Worm (Caenorhabditis elegans) whole organism, young adult: Measurements from ENCODE around the gene Y57G11A.5.

ENCODE experiments used
- B0019.2 ChIP-seq: fragments of 200-800 bp; sonication (Bioruptor generic); conservative IDR thresholded peaks from 2 replicates; pipeline ENCODE4 v1.3.6; 2022; ENCODE audit warnings: missing genetic modification reagents, missing genetic modification characterization, missing compliant biosample characterization
- F37B4.10 ChIP-seq: fragments of 200-800 bp; sonication (Bioruptor generic); IDR thresholded peaks from 2 replicates; pipeline ENCODE4 v1.3.6; 2022; ENCODE audit warnings: missing genetic modification characterization, missing compliant biosample characterization
- F55B11.4 ChIP-seq: sonication (generic microtip); optimal IDR thresholded peaks from 2 replicates; lab custom pipeline; 2016; ENCODE audit warnings: missing compliant biosample characterization, missing genetic modification characterization, borderline replicate concordance; ENCODE audit not compliant: insufficient read depth
- Y53F4B.3 ChIP-seq: fragments of 200-800 bp; sonication (Bioruptor generic); IDR thresholded peaks from 2 replicates; pipeline ENCODE4 v1.3.6; 2022; ENCODE audit warnings: missing genetic modification reagents, missing genetic modification characterization, missing compliant biosample characterization
- Y53G8AR.9 ChIP-seq: fragments of 200-800 bp; sonication (Bioruptor generic); conservative IDR thresholded peaks from 2 replicates; pipeline ENCODE4 v1.3.6; 2022; ENCODE audit warnings: missing genetic modification reagents, missing genetic modification characterization, missing compliant biosample characterization
- Y56A3A.18 ChIP-seq: fragments of 200-800 bp; sonication (Bioruptor generic); IDR thresholded peaks from 2 replicates; pipeline ENCODE4 v1.3.6; 2022; ENCODE audit warnings: missing genetic modification reagents, missing genetic modification characterization, missing compliant biosample characterization
- atf-7 ChIP-seq: sonication (generic microtip); optimal IDR thresholded peaks from 2 replicates; lab custom pipeline; 2017; ENCODE audit warnings: mild to moderate bottlenecking, missing genetic modification characterization, missing compliant biosample characterization
- attf-3 ChIP-seq: fragments of 200-800 bp; sonication (Bioruptor generic); conservative IDR thresholded peaks from 2 replicates; pipeline ENCODE4 v1.3.6; 2022; ENCODE audit warnings: missing genetic modification reagents, missing genetic modification characterization, missing compliant biosample characterization
- attf-5 ChIP-seq: fragments of 200-800 bp; sonication (Bioruptor generic); optimal IDR thresholded peaks from 2 replicates; lab custom pipeline; 2018; ENCODE audit warnings: mild to moderate bottlenecking, missing genetic modification characterization, missing compliant biosample characterization
- attf-6 ChIP-seq: fragments of 200-800 bp; sonication (Bioruptor generic); IDR thresholded peaks from 2 replicates; pipeline ENCODE4 v1.3.6; 2022; ENCODE audit warnings: missing genetic modification reagents, missing genetic modification characterization, missing compliant biosample characterization
- bed-2 ChIP-seq: fragments of 200-800 bp; sonication (Bioruptor generic); IDR thresholded peaks from 2 replicates; pipeline ENCODE4 v1.3.6; 2022; ENCODE audit warnings: missing genetic modification reagents, missing genetic modification characterization, missing compliant biosample characterization
- cebp-1 ChIP-seq, 2 experiments: fragments of 200-800 bp in 1 of 2; sonication (Bioruptor generic) in 1 of 2; sonication (generic microtip) in 1 of 2; IDR thresholded peaks in 1 of 2; optimal IDR thresholded peaks in 1 of 2; 2 replicates each; pipeline versions ENCODE4 v1.3.6 to Lab custom; 2017 to 2022; ENCODE audit warnings: missing compliant biosample characterization in 2 of 2, missing genetic modification characterization in 2 of 2, mild to moderate bottlenecking in 1 of 2, missing genetic modification reagents in 1 of 2, moderate library complexity in 1 of 2
- cebp-2 ChIP-seq: fragments of 200-800 bp; sonication (Bioruptor generic); IDR thresholded peaks from 2 replicates; pipeline ENCODE4 v1.3.6; 2022; ENCODE audit warnings: missing genetic modification characterization, missing compliant biosample characterization
- ceh-40 ChIP-seq: fragments of 200-800 bp; sonication (Bioruptor generic); IDR thresholded peaks from 2 replicates; pipeline ENCODE4 v1.3.6; 2022; ENCODE audit warnings: missing genetic modification characterization, missing compliant biosample characterization
- dox-1 ChIP-seq: fragments of 200-800 bp; sonication (Bioruptor generic); IDR thresholded peaks from 2 replicates; pipeline ENCODE4 v1.3.6; 2022; ENCODE audit warnings: missing genetic modification reagents, missing genetic modification characterization, missing compliant biosample characterization
- dpl-1 ChIP-seq: fragments of 150-350 bp; optimal IDR thresholded peaks from 2 replicates; lab custom pipeline; 2014; ENCODE audit warnings: missing biosample characterization, missing genetic modification reagents, missing genetic modification characterization
- efl-1 ChIP-seq: fragments of 150-350 bp; optimal IDR thresholded peaks from 2 replicates; lab custom pipeline; 2014; ENCODE audit warnings: missing biosample characterization, missing genetic modification reagents, missing genetic modification characterization
- egl-44 ChIP-seq: fragments of 200-800 bp; sonication (Bioruptor generic); IDR thresholded peaks from 2 replicates; pipeline ENCODE4 v1.3.6; 2022; ENCODE audit warnings: missing genetic modification reagents, missing genetic modification characterization, missing compliant biosample characterization
- egrh-3 ChIP-seq: fragments of 200-800 bp; sonication (Bioruptor generic); IDR thresholded peaks from 2 replicates; pipeline ENCODE4 v1.3.6; 2022; ENCODE audit warnings: missing genetic modification reagents, missing genetic modification characterization, missing compliant biosample characterization
- ets-4 ChIP-seq: fragments of 200-800 bp; sonication (Bioruptor generic); optimal IDR thresholded peaks from 2 replicates; lab custom pipeline; 2018; ENCODE audit warnings: mild to moderate bottlenecking, missing genetic modification characterization, missing compliant biosample characterization
- hlh-12 ChIP-seq: sonication (generic microtip); optimal IDR thresholded peaks from 2 replicates; lab custom pipeline; 2016; ENCODE audit warnings: missing genetic modification characterization, missing compliant biosample characterization
- hsf-1 ChIP-seq: fragments of 200-800 bp; sonication (Bioruptor generic); IDR thresholded peaks from 2 replicates; pipeline ENCODE4 v1.3.6; 2022; ENCODE audit warnings: missing genetic modification reagents, missing genetic modification characterization, missing compliant biosample characterization
- lag-1 ChIP-seq: fragments of 200-800 bp; sonication (Bioruptor generic); IDR thresholded peaks from 2 replicates; pipeline ENCODE4 v1.3.6; 2022; ENCODE audit warnings: missing genetic modification reagents, missing genetic modification characterization, missing compliant biosample characterization
- lin-26 ChIP-seq: fragments of 200-800 bp; sonication (Bioruptor generic); IDR thresholded peaks from 2 replicates; pipeline ENCODE4 v1.3.6; 2022; ENCODE audit warnings: missing genetic modification reagents, missing genetic modification characterization, missing compliant biosample characterization
- madf-3 ChIP-seq: fragments of 200-800 bp; sonication (Bioruptor generic); IDR thresholded peaks from 2 replicates; pipeline ENCODE4 v1.3.6; 2022; ENCODE audit warnings: missing genetic modification reagents, missing genetic modification characterization, missing compliant biosample characterization
- mel-28 ChIP-seq: sonication (generic microtip); optimal IDR thresholded peaks from 2 replicates; lab custom pipeline; 2016; ENCODE audit warnings: borderline replicate concordance, mild to moderate bottlenecking, missing genetic modification characterization, missing compliant biosample characterization
- nfya-2 ChIP-seq: fragments of 200-800 bp; sonication (Bioruptor generic); IDR thresholded peaks from 2 replicates; pipeline ENCODE4 v1.3.6; 2022; ENCODE audit warnings: missing genetic modification reagents, missing genetic modification characterization, missing compliant biosample characterization
- nhr-120 ChIP-seq: fragments of 200-800 bp; sonication (Bioruptor generic); IDR thresholded peaks from 2 replicates; pipeline ENCODE4 v1.3.6; 2022; ENCODE audit warnings: missing genetic modification characterization, missing compliant biosample characterization
- pha-4 ChIP-seq: fragments of 150-350 bp; sonication (generic microtip); optimal IDR thresholded peaks from 2 replicates; lab custom pipeline; 2014; ENCODE audit warnings: missing biosample characterization, missing genetic modification reagents, missing genetic modification characterization
- rcor-1 ChIP-seq: fragments of 200-800 bp; sonication (Bioruptor generic); IDR thresholded peaks from 2 replicates; pipeline ENCODE4 v1.3.6; 2022; ENCODE audit warnings: missing genetic modification reagents, missing genetic modification characterization, missing compliant biosample characterization
- snpc-1.1 ChIP-seq: sonication (generic microtip); optimal IDR thresholded peaks from 2 replicates; lab custom pipeline; 2017; ENCODE audit warnings: missing genetic modification characterization, mild to moderate bottlenecking, missing compliant biosample characterization, antibody characterized with exemption, moderate library complexity, missing genotype, missing genetic modification reagents; ENCODE audit not compliant: insufficient read depth
- snpc-3.4 ChIP-seq: sonication (generic microtip); optimal IDR thresholded peaks from 2 replicates; lab custom pipeline; 2017; ENCODE audit warnings: missing genetic modification characterization, mild to moderate bottlenecking, missing compliant biosample characterization, antibody characterized with exemption, moderate library complexity, missing genotype, missing genetic modification reagents
- snpc-4 ChIP-seq, 5 experiments: fragments of 150-350 bp in 1 of 5; sonication (generic microtip) in 4 of 5; optimal IDR thresholded peaks; 2 replicates each; lab custom pipeline; 2014 to 2018; ENCODE audit warnings: missing genetic modification characterization in 5 of 5, missing biosample characterization in 3 of 5, antibody characterized with exemption in 2 of 5, mild to moderate bottlenecking in 2 of 5, missing compliant biosample characterization in 2 of 5, missing genotype in 2 of 5, moderate library complexity in 2 of 5, missing genetic modification reagents in 1 of 5
- tbx-9 ChIP-seq: sonication (generic microtip); optimal IDR thresholded peaks from 2 replicates; lab custom pipeline; 2016; ENCODE audit warnings: borderline replicate concordance, missing genetic modification characterization, inconsistent platforms, missing compliant biosample characterization
- unc-62 ChIP-seq: fragments of 150-350 bp; optimal IDR thresholded peaks from 2 replicates; lab custom pipeline; 2014; ENCODE audit warnings: missing biosample characterization, missing genetic modification reagents, missing genetic modification characterization
- zim-3 ChIP-seq: sonication (generic microtip); optimal IDR thresholded peaks from 2 replicates; lab custom pipeline; 2017; ENCODE audit warnings: mild to moderate bottlenecking, missing genetic modification characterization, moderate library complexity, missing compliant biosample characterization
- ztf-22 ChIP-seq: fragments of 200-800 bp; sonication (Bioruptor generic); optimal IDR thresholded peaks from 2 replicates; lab custom pipeline; 2018; ENCODE audit warnings: mild to moderate bottlenecking, missing genetic modification characterization, moderate library complexity, missing compliant biosample characterization
- ztf-25 ChIP-seq: fragments of 200-800 bp; sonication (Bioruptor generic); IDR thresholded peaks from 2 replicates; pipeline ENCODE4 v1.3.6; 2022; ENCODE audit warnings: missing genetic modification reagents, missing genetic modification characterization, missing compliant biosample characterization
- ztf-3 ChIP-seq: fragments of 200-800 bp; sonication (Bioruptor generic); optimal IDR thresholded peaks from 2 replicates; lab custom pipeline; 2018; ENCODE audit warnings: mild to moderate bottlenecking, missing genetic modification characterization, missing compliant biosample characterization

Y57G11A.5 gene

ce11 chrIV:14536911-14537310 lies 24.6 kb upstream of the Y57G11A.5 start, which contains the start of gene T27E7.5:
Gene T27E7.5 (plus strand): TSS chrIV:14537163.
- TF ChIP-seq F55B11.4 (tag; lab: Kevin White, UChicago) (no peak), snpc-1.1 (tag; lab: Kevin White, UChicago) (no peak), ztf-3 (GFP tag; lab: Kevin White, UChicago) (no peak), bed-2 (no peak), Y53F4B.3 (no peak), Y53G8AR.9 (no peak), egrh-3 (GFP tag; lab: Robert Waterston, UW) (no peak), ztf-22 (GFP tag; lab: Kevin White, UChicago) (no peak), ztf-25 (GFP tag; lab: Robert Waterston, UW) (no peak), pha-4 (tag; lab: Kevin White, UChicago) (no peak), attf-5 (GFP tag; lab: Kevin White, UChicago) (no peak), snpc-3.4 (tag; lab: Kevin White, UChicago) (no peak), nfya-2 (GFP tag; lab: Robert Waterston, UW) (no peak), snpc-4 (GFP tag; optimal IDR thresholded peaks at IDR 0.05; lab: Kevin White, UChicago) (no peak), snpc-4 (tag; optimal IDR thresholded peaks at IDR 0.05; lab: Kevin White, UChicago) (no peak), zim-3 (tag; lab: Kevin White, UChicago) (no peak), rcor-1 (no peak), B0019.2 (GFP tag; lab: Robert Waterston, UW) (no peak), Y56A3A.18 (GFP tag; lab: Robert Waterston, UW) (no peak), hsf-1 (GFP tag; lab: Robert Waterston, UW) (no peak), unc-62 (GFP tag; lab: Kevin White, UChicago) (no peak)
- TF ChIP-seq, all 124 proteins: peak for 0

ce11 chrIV:14534967-14535366 lies 22.7 kb upstream of the Y57G11A.5 start, which contains the start of gene T27E7.4:
Gene T27E7.4 (minus strand): TSS chrIV:14535067.
- TF ChIP-seq bed-2: no peak
- TF ChIP-seq egl-44 (GFP tag; lab: Robert Waterston, UW): no peak
- TF ChIP-seq dpl-1: no peak
- TF ChIP-seq pha-4 (tag; lab: Kevin White, UChicago): no peak
- no peak for TF ChIP-seq ets-4 (GFP tag; lab: Kevin White, UChicago)
- no peak for TF ChIP-seq ztf-3 (GFP tag; lab: Kevin White, UChicago)
- TF ChIP-seq lin-26 (GFP tag; lab: Robert Waterston, UW): no peak
- TF ChIP-seq egrh-3 (GFP tag; lab: Robert Waterston, UW): no peak
- no peak for TF ChIP-seq atf-7 (tag; lab: Kevin White, UChicago)
- no peak for TF ChIP-seq F37B4.10 (GFP tag; lab: Robert Waterston, UW)
- no peak for TF ChIP-seq mel-28 (tag; lab: Kevin White, UChicago)
- TF ChIP-seq attf-3: no peak
- TF ChIP-seq tbx-9: no peak
- no peak for TF ChIP-seq hlh-12 (tag; lab: Kevin White, UChicago)
- TF ChIP-seq lag-1 (GFP tag; lab: Robert Waterston, UW): no peak

ce11 chrIV:14532366-14532765 lies 20.1 kb upstream of the Y57G11A.5 start:
- TF ChIP-seq dox-1 (GFP tag; lab: Robert Waterston, UW) (0 out of 2 replicates have a peak, but pooled peaks have one; percentile 18), nhr-120 (GFP tag; lab: Robert Waterston, UW) (no peak), efl-1 (GFP tag; lab: Kevin White, UChicago) (peak; percentile 30), ceh-40 (no peak), cebp-2 (GFP tag; lab: Robert Waterston, UW) (peak; percentile 68; the same call in 1 of the 2 replicates), cebp-1 (GFP tag; IDR thresholded peaks at IDR 0.05; lab: Robert Waterston, UW) (peak; percentile 87), cebp-1 (tag; optimal IDR thresholded peaks at IDR 0.05; lab: Kevin White, UChicago) (peak; percentile 94), attf-6 (0 out of 2 replicates have a peak, but pooled peaks have one; percentile 46), snpc-4 (GFP tag; optimal IDR thresholded peaks at IDR 0.05; lab: Kevin White, UChicago) (no peak), snpc-4 (tag; optimal IDR thresholded peaks at IDR 0.05; lab: Kevin White, UChicago) (peak in 1 of 4 experiments; percentile 39), madf-3 (GFP tag; lab: Robert Waterston, UW) (no peak)
- TF ChIP-seq, all 124 proteins: peak for 6
